Fruit fly (Drosophila melanogaster) whole organism, prepupa: ENCODE data around the gene wat.

Source experiments
- CG11902 ChIP-seq: fragments of 200-800 bp; sonication (Bioruptor generic); optimal IDR thresholded peaks from 3 replicates; lab custom pipeline; 2016; ENCODE audit warnings: missing biosample characterization, missing genetic modification characterization
- CG9139 ChIP-seq: fragments of 200-800 bp; sonication (Bioruptor generic); optimal IDR thresholded peaks from 3 replicates; lab custom pipeline; 2017; ENCODE audit warnings: missing biosample characterization, mild to moderate bottlenecking, missing genetic modification characterization
- Hr4 ChIP-seq: fragments of 200-800 bp; sonication (Bioruptor generic); optimal IDR thresholded peaks from 3 replicates; lab custom pipeline; 2016; ENCODE audit warnings: missing biosample characterization, missing genetic modification characterization
- lz ChIP-seq: fragments of 200-800 bp; sonication (Bioruptor generic); optimal IDR thresholded peaks from 3 replicates; lab custom pipeline; 2016; ENCODE audit warnings: missing biosample characterization, missing genetic modification characterization

- TF ChIP-seq lz (peak; percentile 31), Hr4 (GFP tag; lab: Kevin White, UChicago) (peak; percentile 49), CG11902 (GFP tag; lab: Kevin White, UChicago) (no peak), CG9139 (GFP tag; lab: Kevin White, UChicago) (peak; percentile 29)
These were observed 44.5 kb upstream of the wat start for dm6 chr3R:29064682-29065100.
